Fruit fly (Drosophila melanogaster) whole organism, embryonic: ENCODE data around the gene CG42828.

Experiments used
- CG10209 ChIP-seq: fragments of 200-800 bp; sonication (Bioruptor generic); optimal IDR thresholded peaks from 3 replicates; lab custom pipeline; 2017; ENCODE audit warnings: missing biosample characterization, mild to moderate bottlenecking, missing genetic modification characterization, missing genetic modification reagents
- CG11093 ChIP-seq: fragments of 200-800 bp; sonication (Bioruptor generic); IDR thresholded peaks from 3 replicates; pipeline ENCODE4 v1.3.6; 2022; ENCODE audit warnings: missing biosample characterization, missing genetic modification characterization
- CG12299 ChIP-seq: fragments of 200-800 bp; sonication (Bioruptor generic); optimal IDR thresholded peaks from 2 replicates; lab custom pipeline; 2018; ENCODE audit warnings: missing biosample characterization, mild to moderate bottlenecking, missing genetic modification characterization
- CG12659 ChIP-seq: fragments of 200-800 bp; sonication (Bioruptor generic); optimal IDR thresholded peaks from 3 replicates; lab custom pipeline; 2017; ENCODE audit warnings: mild to moderate bottlenecking, missing biosample characterization, missing genetic modification reagents, missing genetic modification characterization
- CG15011 ChIP-seq: fragments of 200-800 bp; sonication (Bioruptor generic); optimal IDR thresholded peaks from 3 replicates; lab custom pipeline; 2018; ENCODE audit warnings: missing biosample characterization, mild to moderate bottlenecking, missing genetic modification characterization
- CG17612 ChIP-seq: fragments of 200-800 bp; sonication (Bioruptor generic); IDR thresholded peaks from 2 replicates; pipeline ENCODE4 v1.3.6; 2022; ENCODE audit warnings: missing biosample characterization, missing genetic modification characterization
- CG4328 ChIP-seq: fragments of 200-800 bp; sonication (Bioruptor generic); optimal IDR thresholded peaks from 3 replicates; lab custom pipeline; 2017; ENCODE audit warnings: missing biosample characterization, missing genetic modification reagents, missing genetic modification characterization
- CG4424 ChIP-seq: fragments of 200-800 bp; sonication (Bioruptor generic); optimal IDR thresholded peaks from 3 replicates; lab custom pipeline; 2016; ENCODE audit warnings: missing biosample characterization, missing genetic modification characterization
- CG6272 ChIP-seq: fragments of 200-800 bp; sonication (Bioruptor generic); IDR thresholded peaks from 2 replicates; pipeline ENCODE4 v1.3.6; 2022; ENCODE audit warnings: missing biosample characterization, missing genetic modification characterization
- CG7928 ChIP-seq: fragments of 200-800 bp; sonication (Bioruptor generic); optimal IDR thresholded peaks from 2 replicates; lab custom pipeline; 2017; ENCODE audit warnings: missing biosample characterization, mild to moderate bottlenecking, missing genetic modification characterization
- CG8089 ChIP-seq: fragments of 200-800 bp; sonication (Bioruptor generic); optimal IDR thresholded peaks from 3 replicates; lab custom pipeline; 2016; ENCODE audit warnings: missing biosample characterization, missing genetic modification characterization
- CG8290 ChIP-seq, 3 experiments: fragments of 200-800 bp; sonication (Bioruptor generic); optimal IDR thresholded peaks; 2 replicates each; lab custom pipeline; 2016 to 2019; ENCODE audit warnings: missing biosample characterization in 3 of 3, missing genetic modification characterization in 3 of 3, mild to moderate bottlenecking in 2 of 3, moderate library complexity in 1 of 3
- D ChIP-seq, 2 experiments: fragments of 200-800 bp in 1 of 2; fragments of >200 bp in 1 of 2; sonication (Bioruptor generic) in 1 of 2; optimal IDR thresholded peaks; 2 replicates in 1 of 2; 3 replicates in 1 of 2; lab custom pipeline; 2017; ENCODE audit warnings: mild to moderate bottlenecking in 1 of 2, missing biosample characterization in 1 of 2, missing genetic modification characterization in 1 of 2, missing genetic modification reagents in 1 of 2
- Ets65A ChIP-seq: fragments of 200-800 bp; sonication (Bioruptor generic); peaks from one replicate; lab custom pipeline; 2016; ENCODE audit warnings: missing biosample characterization, missing genetic modification characterization
- Lpt ChIP-seq: fragments of >200 bp; optimal IDR thresholded peaks from 2 replicates; lab custom pipeline; 2018; ENCODE audit warnings: missing biosample characterization, missing genetic modification characterization
- Nf-YC ChIP-seq: fragments of 200-800 bp; optimal IDR thresholded peaks from 3 replicates; lab custom pipeline; 2019; ENCODE audit warnings: missing biosample characterization, mild to moderate bottlenecking, missing genetic modification characterization, moderate library complexity
- Pdp1 ChIP-seq, 2 experiments: fragments of 200-800 bp; sonication (Bioruptor generic); optimal IDR thresholded peaks; 3 replicates each; lab custom pipeline; 2016; ENCODE audit warnings: missing biosample characterization in 2 of 2, missing genetic modification characterization in 2 of 2, mild to moderate bottlenecking in 1 of 2, moderate library complexity in 1 of 2
- Sox102F ChIP-seq: fragments of 200-800 bp; sonication (Bioruptor generic); optimal IDR thresholded peaks from 2 replicates; lab custom pipeline; 2018; ENCODE audit warnings: missing biosample characterization, mild to moderate bottlenecking, missing genetic modification characterization, moderate library complexity
- Spps ChIP-seq: fragments of 200-800 bp; sonication (Bioruptor generic); optimal IDR thresholded peaks from 2 replicates; lab custom pipeline; 2018; ENCODE audit warnings: missing biosample characterization, mild to moderate bottlenecking, missing genetic modification characterization
- Sry-δ ChIP-seq: fragments of 200-800 bp; sonication (Bioruptor generic); optimal IDR thresholded peaks from 2 replicates; lab custom pipeline; 2016; ENCODE audit warnings: missing biosample characterization, missing genetic modification characterization
- aop ChIP-seq: fragments of 200-800 bp; sonication (Bioruptor generic); IDR thresholded peaks from 2 replicates; pipeline ENCODE4 v1.3.6; 2022; ENCODE audit warnings: missing biosample characterization, missing genetic modification characterization
- bcd ChIP-seq: fragments of 200-800 bp; sonication (Bioruptor generic); optimal IDR thresholded peaks from 2 replicates; lab custom pipeline; 2017; ENCODE audit warnings: missing biosample characterization, mild to moderate bottlenecking, missing genetic modification characterization
- bowl ChIP-seq: fragments of 200-800 bp; sonication (Bioruptor generic); IDR thresholded peaks from 2 replicates; pipeline ENCODE4 v1.3.6; 2022; ENCODE audit warnings: missing biosample characterization, missing genetic modification characterization
- cg ChIP-seq: fragments of 200-800 bp; sonication (Bioruptor generic); optimal IDR thresholded peaks from 3 replicates; lab custom pipeline; 2019; ENCODE audit warnings: missing biosample characterization, mild to moderate bottlenecking, missing genetic modification characterization, moderate library complexity
- crp ChIP-seq, 2 experiments: fragments of 200-800 bp; sonication (Bioruptor generic); optimal IDR thresholded peaks; 2 replicates in 1 of 2; 3 replicates in 1 of 2; lab custom pipeline; 2017; ENCODE audit warnings: missing biosample characterization in 2 of 2, missing genetic modification characterization in 2 of 2, mild to moderate bottlenecking in 1 of 2, moderate library complexity in 1 of 2
- da ChIP-seq: fragments of 200-800 bp; sonication (Bioruptor generic); optimal IDR thresholded peaks from 2 replicates; lab custom pipeline; 2016; ENCODE audit warnings: missing biosample characterization, missing genetic modification characterization
- gem ChIP-seq: fragments of 200-800 bp; sonication (Bioruptor generic); optimal IDR thresholded peaks from 2 replicates; lab custom pipeline; 2019; ENCODE audit warnings: missing biosample characterization, mild to moderate bottlenecking, missing genetic modification characterization, moderate library complexity
- lbe ChIP-seq: fragments of 200-800 bp; sonication (Bioruptor generic); optimal IDR thresholded peaks from 2 replicates; lab custom pipeline; 2016; ENCODE audit warnings: missing biosample characterization, mild to moderate bottlenecking, missing genetic modification characterization
- luna ChIP-seq: fragments of 200-800 bp; sonication (Bioruptor generic); optimal IDR thresholded peaks from 2 replicates; lab custom pipeline; 2016; ENCODE audit warnings: missing biosample characterization, missing genetic modification characterization
- mirr ChIP-seq: fragments of 200-800 bp; sonication (Bioruptor generic); optimal IDR thresholded peaks from 3 replicates; lab custom pipeline; 2018; ENCODE audit warnings: missing biosample characterization, mild to moderate bottlenecking, missing genetic modification characterization
- ranshi ChIP-seq: fragments of 200-800 bp; sonication (Bioruptor generic); IDR thresholded peaks from 2 replicates; pipeline ENCODE4 v1.3.6; 2022; ENCODE audit warnings: missing biosample characterization, missing genetic modification characterization
- so ChIP-seq: fragments of 200-800 bp; sonication (Bioruptor generic); IDR thresholded peaks from 3 replicates; pipeline ENCODE4 v1.3.6; 2022; ENCODE audit warnings: missing biosample characterization, missing genetic modification characterization
- tll ChIP-seq, 2 experiments: fragments of 200-800 bp in 1 of 2; fragments of >200 bp in 1 of 2; sonication (Bioruptor generic) in 1 of 2; optimal IDR thresholded peaks; 2 replicates each; lab custom pipeline; 2017 to 2019; ENCODE audit warnings: missing biosample characterization in 2 of 2, missing genetic modification characterization in 2 of 2, mild to moderate bottlenecking in 1 of 2, moderate library complexity in 1 of 2
- trh ChIP-seq: fragments of 200-800 bp; sonication (Bioruptor generic); optimal IDR thresholded peaks from 2 replicates; lab custom pipeline; 2016; ENCODE audit warnings: missing biosample characterization, missing genetic modification characterization
- tup ChIP-seq: fragments of 200-800 bp; sonication (Bioruptor generic); optimal IDR thresholded peaks from 2 replicates; lab custom pipeline; 2016; ENCODE audit warnings: missing biosample characterization, mild to moderate bottlenecking, missing genetic modification characterization, moderate library complexity
- wdn ChIP-seq: fragments of 200-800 bp; sonication (Bioruptor generic); IDR thresholded peaks from 2 replicates; pipeline ENCODE4 v1.3.6; 2022; ENCODE audit warnings: missing biosample characterization, missing genetic modification characterization
- z ChIP-seq: fragments of 200-800 bp; sonication (Bioruptor generic); IDR thresholded peaks from 3 replicates; pipeline ENCODE4 v1.3.6; 2022; ENCODE audit warnings: missing biosample characterization, missing genetic modification characterization

Gene CG42828

dm6 chr3R:23399679-23400078, 26.2 kb downstream of the CG42828 start:
- no peak for TF ChIP-seq CG17612 (GFP tag; lab: Robert Waterston, UW)
- TF ChIP-seq CG15011 = no peak
- TF ChIP-seq Ets65A (GFP tag; lab: Kevin White, UChicago) = peak; percentile 34
- TF ChIP-seq CG4424 (GFP tag; lab: Kevin White, UChicago) = no peak

- TF ChIP-seq z (0 out of 3 replicates have a peak, but pooled peaks have one; percentile 40), luna (GFP tag; lab: Kevin White, UChicago) (no peak), cg (GFP tag; lab: Kevin White, UChicago) (no peak), trh (GFP tag; lab: Kevin White, UChicago) (no peak), CG8089 (no peak), da (GFP tag; lab: Kevin White, UChicago) (no peak), bcd (no peak)
Measured at dm6 chr3R:23401519-23401918, 28.0 kb downstream of the CG42828 start.

dm6 chr3R:23402508-23402907, 29.0 kb downstream of the CG42828 start, which contains the start of gene Ir94d:
Gene Ir94d (plus strand): TSS chr3R:23402808.
- TF ChIP-seq Sox102F (GFP tag; lab: Kevin White, UChicago) (no peak), Sry-δ (GFP tag; lab: Kevin White, UChicago) (no peak), Spps (no peak), CG11093 (no peak), Lpt (no peak), tup (no peak), CG12299 (no peak), bowl (GFP tag; lab: Robert Waterston, UW) (no peak), CG12659 (GFP tag; lab: Kevin White, UChicago) (no peak), lbe (no peak), D (optimal IDR thresholded peaks at IDR 0.05; lab: Kevin White, UChicago) (no peak), D (GFP tag; optimal IDR thresholded peaks at IDR 0.05; lab: Kevin White, UChicago) (no peak), gem (no peak), Nf-YC (no peak), Pdp1 (GFP tag; optimal IDR thresholded peaks at IDR 0.05; lab: Kevin White, UChicago) (no peak)

dm6 chr3R:23403628-23404027, 30.1 kb downstream of the CG42828 start, which contains the start of gene CG17380:
Gene CG17380 (minus strand): TSS chr3R:23403728.
- TF ChIP-seq CG8290 (GFP tag; optimal IDR thresholded peaks at IDR 0.05; lab: Kevin White, UChicago) (no peak), CG8290 (tag; optimal IDR thresholded peaks at IDR 0.05; lab: Kevin White, UChicago) (no peak), crp (GFP tag; optimal IDR thresholded peaks at IDR 0.05; lab: Kevin White, UChicago) (no peak), ranshi (GFP tag; lab: Robert Waterston, UW) (no peak), so (GFP tag; lab: Robert Waterston, UW) (no peak), aop (GFP tag; lab: Robert Waterston, UW) (no peak), CG4328 (GFP tag; lab: Kevin White, UChicago) (no peak), CG7928 (GFP tag; lab: Kevin White, UChicago) (no peak), CG6272 (GFP tag; lab: Robert Waterston, UW) (no peak), wdn (GFP tag; lab: Robert Waterston, UW) (no peak)
- TF ChIP-seq, all 482 proteins: peak for 0

dm6 chr3R:23405209-23405608, 31.7 kb downstream of the CG42828 start, which contains the start of gene Ir94e:
Gene Ir94e (plus strand): TSS chr3R:23405509.
- TF ChIP-seq tll (GFP tag; optimal IDR thresholded peaks at IDR 0.05; lab: Kevin White, UChicago) (no peak), CG10209 (GFP tag; lab: Kevin White, UChicago) (no peak), mirr (GFP tag; lab: Kevin White, UChicago) (no peak)
